Fruit fly (Drosophila melanogaster): ENCODE measurements around the gene knk.

Gene knk

DNA sequence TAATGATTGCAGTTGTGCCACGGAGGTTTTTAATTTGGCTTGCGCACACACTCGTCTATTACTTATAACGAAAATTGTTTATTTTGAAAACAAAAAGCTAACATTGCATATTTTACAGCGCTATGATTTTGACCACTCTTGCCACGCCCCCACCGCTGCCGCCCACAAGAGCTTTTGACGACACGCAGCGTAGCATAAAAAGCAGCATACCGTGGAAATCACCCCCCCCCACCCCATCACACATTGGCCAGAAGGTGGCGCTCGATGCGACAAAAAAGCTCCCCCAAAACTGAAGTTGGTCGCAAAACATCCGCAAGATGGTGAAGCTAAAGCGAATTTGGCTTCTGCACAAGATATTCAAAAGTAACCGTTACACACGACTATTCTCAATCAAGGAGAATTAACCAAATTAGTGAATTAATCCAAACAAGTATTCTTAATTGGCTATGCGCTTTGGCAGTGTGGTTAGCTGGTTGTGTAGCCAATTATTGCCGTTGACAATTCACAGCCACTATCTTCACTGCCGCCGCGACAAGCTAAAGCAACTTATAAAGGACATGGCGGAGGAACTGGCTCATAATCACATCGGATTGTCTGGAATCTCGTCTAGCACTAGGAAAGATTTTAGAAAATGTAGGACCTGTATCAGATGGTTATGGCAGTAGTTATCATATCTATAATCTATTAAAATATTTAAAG is 24.8 kb downstream of the knk start (continued):
- TF ChIP-seq salm (tag; optimal IDR thresholded peaks at IDR 0.05) = no peak
- TF ChIP-seq CG17912 (GFP tag; optimal IDR thresholded peaks at IDR 0.05) = peak; percentile 45
- TF ChIP-seq CG2889 (GFP tag; IDR thresholded peaks at IDR 0.05) = no peak
- TF ChIP-seq CkIIα-i1 (GFP tag; IDR thresholded peaks at IDR 0.05) = no peak
- no peak for TF ChIP-seq ems (GFP tag; optimal IDR thresholded peaks at IDR 0.05)
- no peak for TF ChIP-seq CG18476 (GFP tag; optimal IDR thresholded peaks at IDR 0.05)
- peak; percentile 65 for TF ChIP-seq HLH3B (GFP tag; IDR thresholded peaks at IDR 0.05)
- no peak for TF ChIP-seq CG9215 (GFP tag; IDR thresholded peaks at IDR 0.05)
- TF ChIP-seq NC2β (GFP tag; optimal IDR thresholded peaks at IDR 0.05) = peak; percentile 34
- peak; percentile 35 for TF ChIP-seq gem (tag; optimal IDR thresholded peaks at IDR 0.05)
- TF ChIP-seq bowl (GFP tag; IDR thresholded peaks at IDR 0.05) = 0 out of 2 replicates have a peak, but pooled peaks have one; percentile 58
- no peak for TF ChIP-seq Dad (GFP tag; optimal IDR thresholded peaks at IDR 0.05)
- TF ChIP-seq twi (tag; optimal IDR thresholded peaks at IDR 0.05) = no peak
- no peak for TF ChIP-seq CG13296 (GFP tag; optimal IDR thresholded peaks at IDR 0.05)
- TF ChIP-seq Abd-B (GFP tag; optimal IDR thresholded peaks at IDR 0.05) = no peak
- TF ChIP-seq CG8089 (GFP tag; optimal IDR thresholded peaks at IDR 0.05) = no peak
- no peak for TF ChIP-seq YL-1 (GFP tag; optimal IDR thresholded peaks at IDR 0.05)
- TF ChIP-seq CG34376 (GFP tag; optimal IDR thresholded peaks at IDR 0.05) = no peak
- no peak for TF ChIP-seq CG10979 (tag; optimal IDR thresholded peaks at IDR 0.05)
- TF ChIP-seq CG14860 (GFP tag; IDR thresholded peaks at IDR 0.05; ENCODE audit: partially characterized antibody) = no peak
- peak; percentile 31 for TF ChIP-seq Sox102F (GFP tag; optimal IDR thresholded peaks at IDR 0.05)
- TF ChIP-seq CG6813 (GFP tag; optimal IDR thresholded peaks at IDR 0.05) = no peak
- TF ChIP-seq kah (GFP tag; optimal IDR thresholded peaks at IDR 0.05) = no peak
- 0 out of 2 replicates have a peak, but pooled peaks have one; percentile 17 for TF ChIP-seq hbn (GFP tag; IDR thresholded peaks at IDR 0.05; ENCODE audit: partially characterized antibody)
- peak; percentile 18 for TF ChIP-seq CG30403 (GFP tag; optimal IDR thresholded peaks at IDR 0.05)
- TF ChIP-seq CG13123 (GFP tag; optimal IDR thresholded peaks at IDR 0.05) = no peak
- TF ChIP-seq gcm2 (GFP tag; optimal IDR thresholded peaks at IDR 0.05) = no peak
- TF ChIP-seq yki (optimal IDR thresholded peaks at IDR 0.05) = no peak
- TF ChIP-seq Med (GFP tag) = peak; percentile 94
- TF ChIP-seq danr (GFP tag; IDR thresholded peaks at IDR 0.05) = no peak
- peak; percentile 6 for TF ChIP-seq PHDP (tag; optimal IDR thresholded peaks at IDR 0.05)
- TF ChIP-seq CG10462 (GFP tag; optimal IDR thresholded peaks at IDR 0.05) = no peak
- TF ChIP-seq Dfd (GFP tag; optimal IDR thresholded peaks at IDR 0.05) = no peak
- no peak for TF ChIP-seq lilli (GFP tag; optimal IDR thresholded peaks at IDR 0.05)
- TF ChIP-seq Lhr (GFP tag; optimal IDR thresholded peaks at IDR 0.05) = peak; percentile 63
- TF ChIP-seq Ets65A (GFP tag) = peak; percentile 93
- no peak for TF ChIP-seq dati (GFP tag; IDR thresholded peaks at IDR 0.05)
- TF ChIP-seq ham (GFP tag; IDR thresholded peaks at IDR 0.05) = no peak
- TF ChIP-seq Nf-YA (GFP tag; IDR thresholded peaks at IDR 0.05) = no peak
- TF ChIP-seq Sry-β (GFP tag; optimal IDR thresholded peaks at IDR 0.05) = no peak
- no peak for TF ChIP-seq CG12219 (GFP tag; optimal IDR thresholded peaks at IDR 0.05)
- no peak for TF ChIP-seq Hr78 (GFP tag; optimal IDR thresholded peaks at IDR 0.05)
- TF ChIP-seq Ravus (GFP tag; IDR thresholded peaks at IDR 0.05) = no peak
- TF ChIP-seq dmrt11E (tag; optimal IDR thresholded peaks at IDR 0.05) = no peak
- TF ChIP-seq CG8281 (tag; optimal IDR thresholded peaks at IDR 0.05) = no peak
- TF ChIP-seq sima (GFP tag; optimal IDR thresholded peaks at IDR 0.05) = no peak
- no peak for TF ChIP-seq cwo (GFP tag; optimal IDR thresholded peaks at IDR 0.05)
- TF ChIP-seq HmgD (GFP tag; optimal IDR thresholded peaks at IDR 0.05) = peak; percentile 27
- TF ChIP-seq Ptx1 (GFP tag; IDR thresholded peaks at IDR 0.05) = peak; percentile 59
- TF ChIP-seq btn (GFP tag; optimal IDR thresholded peaks at IDR 0.05) = peak; percentile 1
- no peak for TF ChIP-seq slou (GFP tag; optimal IDR thresholded peaks at IDR 0.05)

Data from whole organism, embryonic.